Fruit fly (Drosophila melanogaster): ENCODE results near the gene CG14625.

dm6 chrX:1197862-1198261 lies 1.5 kb upstream of the CG14625 start:
- TF ChIP-seq pan (optimal IDR thresholded peaks at IDR 0.05) = no peak
- TF ChIP-seq jim (GFP tag; optimal IDR thresholded peaks at IDR 0.05) = no peak
- TF ChIP-seq sage (GFP tag; optimal IDR thresholded peaks at IDR 0.05) = no peak
- no peak for TF ChIP-seq dsf (GFP tag; optimal IDR thresholded peaks at IDR 0.05; ENCODE audit: borderline replicate concordance)
- no peak for TF ChIP-seq Dfd (GFP tag; optimal IDR thresholded peaks at IDR 0.05)
- TF ChIP-seq Myc (optimal IDR thresholded peaks at IDR 0.05) = no peak
- TF ChIP-seq dl (GFP tag; optimal IDR thresholded peaks at IDR 0.05; ENCODE audit: insufficient read depth in 1 of 2, partially characterized antibody in 2 of 2) = no peak
- TF ChIP-seq usp (GFP tag; optimal IDR thresholded peaks at IDR 0.05) = no peak

Measured in whole organism, wandering third instar larva.